Worm (Caenorhabditis elegans) whole organism, L1 larva: Measurements from ENCODE around the gene puf-8.

ENCODE experiments used
- C16A3.4 ChIP-seq: fragments of 150-350 bp; optimal IDR thresholded peaks from 2 replicates; lab custom pipeline; 2014; ENCODE audit warnings: missing biosample characterization, missing genetic modification characterization
- aly-2 ChIP-seq: fragments of 150-350 bp; optimal IDR thresholded peaks from 2 replicates; lab custom pipeline; 2014; ENCODE audit warnings: missing biosample characterization, missing genetic modification characterization
- ama-1 ChIP-seq: fragments of 150-350 bp; optimal IDR thresholded peaks from 2 replicates; lab custom pipeline; 2014
- blmp-1 ChIP-seq: fragments of 150-350 bp; optimal IDR thresholded peaks from 2 replicates; lab custom pipeline; 2014; ENCODE audit warnings: missing biosample characterization, missing genetic modification characterization
- ceh-8 ChIP-seq: fragments of 200-800 bp; sonication (Bioruptor generic); optimal IDR thresholded peaks from 2 replicates; lab custom pipeline; 2018; ENCODE audit warnings: mild to moderate bottlenecking, missing genetic modification characterization, moderate library complexity, missing compliant biosample characterization
- ceh-88 ChIP-seq: fragments of 200-800 bp; sonication (Bioruptor generic); IDR thresholded peaks from 2 replicates; pipeline ENCODE4 v1.3.6; 2022; ENCODE audit warnings: missing genetic modification characterization, missing compliant biosample characterization
- efl-1 ChIP-seq, 4 experiments: fragments of 150-350 bp; optimal IDR thresholded peaks in 3 of 4; peaks in 1 of 4; 1 replicate in 1 of 4; 2 replicates in 3 of 4; lab custom pipeline; 2014; ENCODE audit warnings: missing biosample characterization in 2 of 4, missing genetic modification characterization in 2 of 4, missing genetic modification reagents in 2 of 4
- egl-13 ChIP-seq: sonication (generic microtip); optimal IDR thresholded peaks from 2 replicates; lab custom pipeline; 2016; ENCODE audit warnings: missing genotype, missing genetic modification reagents, missing genetic modification characterization, missing compliant biosample characterization
- elt-2 ChIP-seq: sonication (generic microtip); optimal IDR thresholded peaks from 2 replicates; lab custom pipeline; 2016; ENCODE audit warnings: missing genetic modification characterization, mild to moderate bottlenecking, inconsistent platforms, missing compliant biosample characterization, missing genetic modification reagents
- elt-3 ChIP-seq, 6 experiments: fragments of 150-350 bp in 1 of 6; sonication (generic microtip); optimal IDR thresholded peaks; 2 replicates each; lab custom pipeline; 2017 to 2018; ENCODE audit warnings: missing biosample characterization in 6 of 6, missing genetic modification characterization in 6 of 6, inconsistent platforms in 1 of 6
- ets-5 ChIP-seq: fragments of 200-800 bp; sonication (Bioruptor generic); IDR thresholded peaks from 2 replicates; pipeline ENCODE4 v1.3.6; 2022; ENCODE audit warnings: missing genetic modification characterization, missing compliant biosample characterization
- fkh-4 ChIP-seq: sonication (generic microtip); optimal IDR thresholded peaks from 2 replicates; lab custom pipeline; 2016; ENCODE audit warnings: missing compliant biosample characterization, missing genetic modification characterization, borderline replicate concordance
- fkh-8 ChIP-seq: sonication (generic microtip); optimal IDR thresholded peaks from 2 replicates; lab custom pipeline; 2016; ENCODE audit warnings: mild to moderate bottlenecking, missing genetic modification characterization, missing compliant biosample characterization
- grh-1 ChIP-seq: fragments of 200-800 bp; sonication (Bioruptor generic); IDR thresholded peaks from 2 replicates; pipeline ENCODE4 v1.3.6; 2022; ENCODE audit warnings: missing genetic modification reagents, missing genetic modification characterization, missing compliant biosample characterization
- hlh-4 ChIP-seq: sonication (generic microtip); optimal IDR thresholded peaks from 2 replicates; lab custom pipeline; 2016; ENCODE audit warnings: mild to moderate bottlenecking, missing genetic modification characterization, missing compliant biosample characterization
- irx-1 ChIP-seq: sonication (generic microtip); optimal IDR thresholded peaks from 2 replicates; lab custom pipeline; 2016; ENCODE audit warnings: missing genetic modification characterization, missing compliant biosample characterization
- jun-1 ChIP-seq: fragments of 150-350 bp; optimal IDR thresholded peaks from 2 replicates; lab custom pipeline; 2014; ENCODE audit warnings: missing biosample characterization, missing genetic modification reagents, missing genetic modification characterization
- lin-13 ChIP-seq: fragments of 150-350 bp; optimal IDR thresholded peaks from 2 replicates; lab custom pipeline; 2014; ENCODE audit warnings: missing biosample characterization, missing genetic modification reagents, missing genetic modification characterization
- lin-14 ChIP-seq: fragments of 200-800 bp; sonication (Bioruptor generic); optimal IDR thresholded peaks from 2 replicates; lab custom pipeline; 2018; ENCODE audit warnings: mild to moderate bottlenecking, missing genetic modification characterization, moderate library complexity, missing compliant biosample characterization
- lin-35 ChIP-seq, 2 experiments: fragments of 150-350 bp; optimal IDR thresholded peaks; 2 replicates each; lab custom pipeline; 2014; ENCODE audit warnings: missing biosample characterization in 2 of 2, missing genetic modification characterization in 2 of 2, missing genetic modification reagents in 2 of 2
- lin-39 ChIP-seq: fragments of 150-350 bp; optimal IDR thresholded peaks from 2 replicates; lab custom pipeline; 2014; ENCODE audit warnings: missing biosample characterization, missing genetic modification reagents, missing genetic modification characterization
- lsy-2 ChIP-seq, 2 experiments: fragments of 150-350 bp; optimal IDR thresholded peaks; 2 replicates each; lab custom pipeline; 2014; ENCODE audit warnings: missing biosample characterization in 2 of 2, missing genetic modification characterization in 2 of 2
- mab-9 ChIP-seq: fragments of 200-800 bp; sonication (Bioruptor generic); IDR thresholded peaks from 2 replicates; pipeline ENCODE4 v1.3.6; 2022; ENCODE audit warnings: missing genetic modification reagents, missing genetic modification characterization, missing compliant biosample characterization
- mdl-1 ChIP-seq, 2 experiments: fragments of 150-350 bp; optimal IDR thresholded peaks; 2 replicates each; lab custom pipeline; 2014 to 2017; ENCODE audit warnings: missing biosample characterization in 2 of 2, missing genetic modification characterization in 2 of 2, inconsistent platforms in 1 of 2
- mef-2 ChIP-seq: fragments of 150-350 bp; optimal IDR thresholded peaks from 2 replicates; lab custom pipeline; 2014; ENCODE audit warnings: missing biosample characterization, missing genetic modification characterization
- mep-1 ChIP-seq: fragments of 150-350 bp; optimal IDR thresholded peaks from 2 replicates; lab custom pipeline; 2014; ENCODE audit warnings: missing biosample characterization, missing genetic modification characterization
- nhr-11 ChIP-seq: fragments of 150-350 bp; optimal IDR thresholded peaks from 2 replicates; lab custom pipeline; 2014; ENCODE audit warnings: missing biosample characterization, missing genetic modification characterization
- nhr-19 ChIP-seq: fragments of 200-800 bp; sonication (Bioruptor generic); conservative IDR thresholded peaks from 2 replicates; pipeline ENCODE4 v1.3.6; 2022; ENCODE audit warnings: missing genetic modification characterization, missing compliant biosample characterization
- nhr-20 ChIP-seq: sonication (generic microtip); optimal IDR thresholded peaks from 2 replicates; lab custom pipeline; 2016; ENCODE audit warnings: mild to moderate bottlenecking, missing genetic modification characterization, missing compliant biosample characterization
- nhr-47 ChIP-seq: sonication (generic microtip); optimal IDR thresholded peaks from 2 replicates; lab custom pipeline; 2016; ENCODE audit warnings: mild to moderate bottlenecking, missing genetic modification characterization, moderate library complexity, missing compliant biosample characterization
- nhr-85 ChIP-seq: sonication (generic microtip); peaks from one replicate; lab custom pipeline; 2016; ENCODE audit warnings: missing genetic modification characterization, inconsistent platforms, missing compliant biosample characterization
- nhr-90 ChIP-seq: sonication (generic microtip); optimal IDR thresholded peaks from 2 replicates; lab custom pipeline; 2016; ENCODE audit warnings: mild to moderate bottlenecking, missing genetic modification characterization, missing compliant biosample characterization; ENCODE audit not compliant: poor library complexity
- pag-3 ChIP-seq: sonication (generic microtip); optimal IDR thresholded peaks from 2 replicates; lab custom pipeline; 2017; ENCODE audit warnings: missing genetic modification characterization, mild to moderate bottlenecking, missing compliant biosample characterization, antibody characterized with exemption, borderline replicate concordance; ENCODE audit not compliant: insufficient read depth
- rnt-1 ChIP-seq: sonication (generic microtip); optimal IDR thresholded peaks from 2 replicates; lab custom pipeline; 2016; ENCODE audit warnings: mild to moderate bottlenecking, missing genetic modification characterization, moderate library complexity, missing compliant biosample characterization
- skn-1 ChIP-seq: fragments of 150-350 bp; optimal IDR thresholded peaks from 2 replicates; lab custom pipeline; 2014; ENCODE audit warnings: missing biosample characterization, missing genetic modification characterization
- snpc-4 ChIP-seq: fragments of 150-350 bp; optimal IDR thresholded peaks from 2 replicates; lab custom pipeline; 2014; ENCODE audit warnings: missing biosample characterization, missing genetic modification characterization
- snu-23 ChIP-seq: sonication (generic microtip); optimal IDR thresholded peaks from 2 replicates; lab custom pipeline; 2016; ENCODE audit warnings: missing genetic modification characterization, missing compliant biosample characterization
- sptf-1 ChIP-seq: fragments of 150-350 bp; optimal IDR thresholded peaks from 2 replicates; lab custom pipeline; 2014; ENCODE audit warnings: missing biosample characterization, missing genetic modification characterization
- swsn-7 ChIP-seq: sonication (generic microtip); optimal IDR thresholded peaks from 2 replicates; lab custom pipeline; 2016; ENCODE audit warnings: missing genetic modification characterization, missing compliant biosample characterization
- tbx-2 ChIP-seq: sonication (generic microtip); optimal IDR thresholded peaks from 2 replicates; lab custom pipeline; 2016; ENCODE audit warnings: missing genetic modification characterization, missing compliant biosample characterization
- tlp-1 ChIP-seq: fragments of 150-350 bp; optimal IDR thresholded peaks from 2 replicates; lab custom pipeline; 2014; ENCODE audit warnings: missing biosample characterization, missing genetic modification characterization
- zip-4 ChIP-seq: fragments of 200-800 bp; sonication (Bioruptor generic); optimal IDR thresholded peaks from 2 replicates; lab custom pipeline; 2018; ENCODE audit warnings: mild to moderate bottlenecking, missing genetic modification characterization, moderate library complexity, missing compliant biosample characterization
- ztf-11 ChIP-seq, 2 experiments: sonication (generic microtip); optimal IDR thresholded peaks; 2 replicates each; lab custom pipeline; 2016 to 2017; ENCODE audit warnings: missing genetic modification characterization in 2 of 2, missing biosample characterization in 1 of 2, missing compliant biosample characterization in 1 of 2
- ztf-4 ChIP-seq: fragments of 150-350 bp; optimal IDR thresholded peaks from 2 replicates; lab custom pipeline; 2014; ENCODE audit warnings: missing biosample characterization, missing genetic modification characterization

The puf-8 gene

ce11 chrII:7299042-7299441 lies 995 bp upstream of the puf-8 start, which contains the start of gene C30G12.1:
TSS of gene C30G12.1 (plus strand) at chrII:7299342.
- no peak for TF ChIP-seq efl-1 (optimal IDR thresholded peaks at IDR 0.05; lab: Kevin White, UChicago)
- peak in 1 of 2 experiments; percentile 17 for TF ChIP-seq efl-1 (GFP tag; optimal IDR thresholded peaks at IDR 0.05 in 1 of 2; lab: Kevin White, UChicago)
- no peak for TF ChIP-seq tlp-1 (tag; lab: Kevin White, UChicago)
- TF ChIP-seq mef-2 (tag; lab: Kevin White, UChicago): no peak
- no peak for TF ChIP-seq nhr-47 (tag; lab: Kevin White, UChicago)
- TF ChIP-seq egl-13 (tag; lab: Kevin White, UChicago): no peak
- no peak for TF ChIP-seq grh-1 (GFP tag; lab: Robert Waterston, UW)

- TF ChIP-seq mdl-1 (tag; optimal IDR thresholded peaks at IDR 0.05; lab: Kevin White, UChicago): no peak
- peak; percentile 14 for TF ChIP-seq nhr-85
- TF ChIP-seq ceh-8 (GFP tag; lab: Kevin White, UChicago): no peak
- TF ChIP-seq snu-23 (GFP tag; lab: Kevin White, UChicago): no peak
- no peak for TF ChIP-seq pag-3 (tag; lab: Kevin White, UChicago)
- no peak for TF ChIP-seq snpc-4 (tag; lab: Kevin White, UChicago)
- TF ChIP-seq, all 84 proteins: peak for 1
Measured at ce11 chrII:7295917-7296316, 2.1 kb downstream of the puf-8 start, which contains the start of gene C30G12.6. TSS of gene C30G12.6 (minus strand) at chrII:7296017.

DNA sequence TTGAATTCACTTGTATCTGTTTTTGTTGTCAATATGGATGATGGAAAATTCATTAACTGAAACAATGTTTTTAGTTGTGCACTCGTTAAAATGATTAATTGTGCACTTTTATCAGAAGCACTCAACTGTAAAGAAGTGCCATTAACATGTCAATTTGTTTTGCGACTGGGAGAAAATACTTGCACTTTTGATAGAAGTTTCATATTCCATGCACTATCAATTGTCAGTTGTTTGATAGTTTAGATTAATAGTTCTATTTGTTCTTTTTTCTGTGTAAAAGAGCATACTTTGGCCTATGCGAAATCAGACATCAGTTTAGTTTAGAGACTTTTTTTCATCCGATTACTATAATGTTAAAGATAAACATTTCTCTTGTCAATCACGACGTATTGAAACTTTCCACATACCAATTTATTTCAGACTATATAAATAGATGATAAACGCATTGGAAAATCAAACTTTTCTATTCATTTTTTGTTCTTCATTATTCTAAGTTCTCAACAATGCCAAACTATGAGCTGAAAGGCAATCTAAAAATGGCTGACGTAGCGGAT lies 8.0 kb downstream of the puf-8 start, which contains the start of gene C30G12.2:
C30G12.2 (plus strand) TSS at position 504 of the 554 bp plus-strand sequence.
- TF ChIP-seq grh-1 (GFP tag; lab: Robert Waterston, UW): no peak
- TF ChIP-seq elt-2 (tag; lab: Kevin White, UChicago): peak; percentile 61
- no peak for TF ChIP-seq hlh-4
- TF ChIP-seq fkh-4: no peak
- no peak for TF ChIP-seq swsn-7 (tag; lab: Kevin White, UChicago)
- no peak for TF ChIP-seq jun-1
- TF ChIP-seq tlp-1 (tag; lab: Kevin White, UChicago): no peak
- TF ChIP-seq ama-1 (lab: Kevin White, UChicago): no peak
- TF ChIP-seq irx-1 (tag; lab: Kevin White, UChicago): no peak
- TF ChIP-seq, all 84 proteins: peak for 1

- TF ChIP-seq skn-1 (tag; lab: Kevin White, UChicago) (peak; percentile 0), lin-14 (GFP tag; lab: Kevin White, UChicago) (peak; percentile 59), aly-2 (tag; lab: Kevin White, UChicago) (no peak), rnt-1 (tag; lab: Kevin White, UChicago) (no peak), mef-2 (tag; lab: Kevin White, UChicago) (no peak), lsy-2 (tag; optimal IDR thresholded peaks at IDR 0.05; lab: Kevin White, UChicago) (no peak), nhr-19 (GFP tag; lab: Robert Waterston, UW) (peak; percentile 47), lin-35 (GFP tag; optimal IDR thresholded peaks at IDR 0.05; lab: Kevin White, UChicago) (peak in 1 of 2 experiments; percentile 57), egl-13 (tag; lab: Kevin White, UChicago) (no peak), elt-2 (tag; lab: Kevin White, UChicago) (peak; percentile 53), nhr-85 (peak; percentile 77), nhr-11 (tag; lab: Kevin White, UChicago) (no peak), sptf-1 (tag; lab: Kevin White, UChicago) (no peak), ztf-11 (tag; optimal IDR thresholded peaks at IDR 0.05; lab: Kevin White, UChicago) (no peak), nhr-20 (tag; lab: Kevin White, UChicago) (peak; percentile 68), nhr-90 (tag; lab: Kevin White, UChicago) (peak; percentile 47), ceh-8 (GFP tag; lab: Kevin White, UChicago) (no peak), C16A3.4 (tag; lab: Kevin White, UChicago) (peak; percentile 8), pag-3 (tag; lab: Kevin White, UChicago) (no peak), zip-4 (GFP tag; lab: Kevin White, UChicago) (peak; percentile 14), fkh-8 (tag; lab: Kevin White, UChicago) (no peak), elt-3 (tag; optimal IDR thresholded peaks at IDR 0.05; lab: Kevin White, UChicago) (peak in 5 of 6 experiments; percentile 50 to 97 (median 72)), mep-1 (no peak), lin-13 (GFP tag; lab: Kevin White, UChicago) (no peak), efl-1 (optimal IDR thresholded peaks at IDR 0.05; lab: Kevin White, UChicago) (no peak), efl-1 (GFP tag; optimal IDR thresholded peaks at IDR 0.05 in 1 of 2; lab: Kevin White, UChicago) (peak in 1 of 2 experiments; percentile 82), lin-39 (tag; lab: Kevin White, UChicago) (no peak), tbx-2 (tag; lab: Kevin White, UChicago) (no peak), ceh-88 (no peak), blmp-1 (tag; lab: Kevin White, UChicago) (peak; percentile 37), mab-9 (GFP tag; lab: Robert Waterston, UW) (no peak), ets-5 (no peak), ztf-4 (tag; lab: Kevin White, UChicago) (no peak)
- TF ChIP-seq, all 84 proteins: peak for 13
Measured at ce11 chrII:7287709-7288108, 10.3 kb downstream of the puf-8 start.
